Worm (Caenorhabditis elegans): ENCODE results near the gene C56C10.4.

The C56C10.4 gene

ce11 chrII:6582758-6583157, at the start of gene C56C10.4:
TSS of gene C56C10.4 (plus strand) at chrII:6583058.
- no peak for TF ChIP-seq rnt-1 (tag; optimal IDR thresholded peaks at IDR 0.05)
- no peak for TF ChIP-seq pqm-1 (tag; optimal IDR thresholded peaks at IDR 0.05)

- TF ChIP-seq vab-15 (tag; optimal IDR thresholded peaks at IDR 0.05) (no peak), lin-14 (GFP tag; optimal IDR thresholded peaks at IDR 0.05) (peak; percentile 60), lsy-2 (tag; optimal IDR thresholded peaks at IDR 0.05) (peak; percentile 69 to 82), snu-23 (GFP tag; optimal IDR thresholded peaks at IDR 0.05) (peak; percentile 67), nhr-90 (tag; optimal IDR thresholded peaks at IDR 0.05; ENCODE audit: poor library complexity) (peak; percentile 55), egl-27 (tag; optimal IDR thresholded peaks at IDR 0.05) (no peak), swsn-7 (tag; optimal IDR thresholded peaks at IDR 0.05) (peak; percentile 50), rnt-1 (tag; optimal IDR thresholded peaks at IDR 0.05) (peak; percentile 52), unc-86 (tag; optimal IDR thresholded peaks at IDR 0.05) (no peak), lir-3 (tag; optimal IDR thresholded peaks at IDR 0.05; ENCODE audit: poor library complexity) (no peak), ceh-90 (tag; optimal IDR thresholded peaks at IDR 0.05) (no peak), pqm-1 (tag; optimal IDR thresholded peaks at IDR 0.05) (no peak), nhr-20 (tag; optimal IDR thresholded peaks at IDR 0.05) (peak; percentile 46), ces-1 (GFP tag; optimal IDR thresholded peaks at IDR 0.05) (peak; percentile 48), fkh-8 (tag; optimal IDR thresholded peaks at IDR 0.05) (peak; percentile 26), C16A3.4 (tag; optimal IDR thresholded peaks at IDR 0.05) (peak; percentile 83), isw-1 (GFP tag; IDR thresholded peaks at IDR 0.05) (no peak; the same call in 1 of the 2 replicates), fos-1 (tag; optimal IDR thresholded peaks at IDR 0.05) (no peak), dsc-1 (tag; optimal IDR thresholded peaks at IDR 0.05) (no peak), nhr-28 (tag; optimal IDR thresholded peaks at IDR 0.05) (no peak), ztf-11 (tag; optimal IDR thresholded peaks at IDR 0.05) (no peak), lin-39 (tag; optimal IDR thresholded peaks at IDR 0.05) (peak; percentile 2), F16B12.6 (tag; optimal IDR thresholded peaks at IDR 0.05) (peak; percentile 30), nhr-47 (tag; optimal IDR thresholded peaks at IDR 0.05) (no peak), jun-1 (tag; optimal IDR thresholded peaks at IDR 0.05) (no peak), efl-3 (GFP tag; optimal IDR thresholded peaks at IDR 0.05) (no peak), snpc-4 (tag; optimal IDR thresholded peaks at IDR 0.05) (no peak), pax-3 (tag; optimal IDR thresholded peaks at IDR 0.05) (no peak), aly-2 (tag; optimal IDR thresholded peaks at IDR 0.05) (no peak), xbp-1 (tag; optimal IDR thresholded peaks at IDR 0.05) (peak; percentile 56), mdl-1 (tag; optimal IDR thresholded peaks at IDR 0.05) (peak in 1 of 2 experiments; percentile 10), unc-130 (tag; optimal IDR thresholded peaks at IDR 0.05) (peak; percentile 19), aha-1 (tag; optimal IDR thresholded peaks at IDR 0.05) (no peak), mep-1 (tag; optimal IDR thresholded peaks at IDR 0.05) (peak; percentile 62), efl-1 (optimal IDR thresholded peaks at IDR 0.05) (peak; percentile 81 to 92), efl-1 (GFP tag; optimal IDR thresholded peaks at IDR 0.05 in 1 of 2) (peak; percentile 92 to 99), ama-1 (optimal IDR thresholded peaks at IDR 0.05) (no peak), ceh-82 (tag; optimal IDR thresholded peaks at IDR 0.05) (peak in 2 of 3 experiments; percentile 4 to 43), unc-62 (GFP tag; optimal IDR thresholded peaks at IDR 0.05) (no peak), lin-15B (tag; optimal IDR thresholded peaks at IDR 0.05) (peak; percentile 22), hlh-4 (tag; optimal IDR thresholded peaks at IDR 0.05) (no peak), nhr-71 (tag; optimal IDR thresholded peaks at IDR 0.05) (peak; percentile 66), C34B4.2 (tag; optimal IDR thresholded peaks at IDR 0.05) (no peak), dpl-1 (GFP tag; optimal IDR thresholded peaks at IDR 0.05) (peak; percentile 83 to 93 (median 92)), zip-4 (GFP tag; optimal IDR thresholded peaks at IDR 0.05) (no peak), pag-3 (tag; optimal IDR thresholded peaks at IDR 0.05; ENCODE audit: borderline replicate concordance, insufficient read depth) (no peak), ceh-88 (GFP tag; IDR thresholded peaks at IDR 0.05) (no peak), irx-1 (tag; optimal IDR thresholded peaks at IDR 0.05) (no peak), zag-1 (tag; optimal IDR thresholded peaks at IDR 0.05) (no peak), nhr-85 (tag) (peak; percentile 65), lin-35 (GFP tag; optimal IDR thresholded peaks at IDR 0.05) (peak; percentile 90 to 97)
Measured at ce11 chrII:6535957-6536424, 46.9 kb upstream of the C56C10.4 start, which contains the start of gene utp-20. TSS of gene utp-20 (plus strand) at chrII:6536374.
